Worm (Caenorhabditis elegans): ENCODE results near the gene his-69.

Gene his-69

ce11 chrIII:4010987-4011386 is 47.6 kb downstream of the his-69 start:
- TF ChIP-seq ama-1 (optimal IDR thresholded peaks at IDR 0.05), result no peak
- TF ChIP-seq fos-1 (tag; optimal IDR thresholded peaks at IDR 0.05), result peak; percentile 84
- TF ChIP-seq lsy-2 (tag; optimal IDR thresholded peaks at IDR 0.05), result no peak
- no peak for TF ChIP-seq unc-39 (tag; optimal IDR thresholded peaks at IDR 0.05)

- TF ChIP-seq ceh-16 (tag; optimal IDR thresholded peaks at IDR 0.05) (peak; percentile 37), nhr-77 (tag; optimal IDR thresholded peaks at IDR 0.05) (no peak), unc-62 (GFP tag; optimal IDR thresholded peaks at IDR 0.05) (no peak), sma-9 (GFP tag; optimal IDR thresholded peaks at IDR 0.05) (no peak), sma-9 (tag; optimal IDR thresholded peaks at IDR 0.05) (no peak), nhr-129 (tag; optimal IDR thresholded peaks at IDR 0.05) (peak; percentile 13), nhr-25 (tag; optimal IDR thresholded peaks at IDR 0.05) (peak; percentile 7), egl-27 (tag; optimal IDR thresholded peaks at IDR 0.05) (peak; percentile 13), ZK546.5 (tag; optimal IDR thresholded peaks at IDR 0.05) (no peak), lsy-2 (tag; optimal IDR thresholded peaks at IDR 0.05) (peak in 1 of 2 experiments; percentile 43), fos-1 (tag; optimal IDR thresholded peaks at IDR 0.05) (peak; percentile 7), sma-3 (GFP tag; optimal IDR thresholded peaks at IDR 0.05) (peak; percentile 5)
These were observed 48.4 kb downstream of the his-69 start for ce11 chrIII:4010168-4010567.

- no peak for TF ChIP-seq mab-5 (tag; optimal IDR thresholded peaks at IDR 0.05)
These were observed 49.4 kb downstream of the his-69 start for ce11 chrIII:4009181-4009580.
